Worm (Caenorhabditis elegans) whole organism, L4 larva: Measurements from ENCODE around the gene F13E6.1.

Source experiments
- aha-1 ChIP-seq: fragments of 150-350 bp; peaks from one replicate; lab custom pipeline; 2014; ENCODE audit warnings: missing biosample characterization, missing genetic modification characterization
- ceh-20 ChIP-seq: fragments of 200-800 bp; sonication (Bioruptor generic); IDR thresholded peaks from 2 replicates; pipeline ENCODE4 v1.3.6; 2022; ENCODE audit warnings: missing genetic modification reagents, missing genetic modification characterization, missing compliant biosample characterization
- dmd-9 ChIP-seq: fragments of 200-800 bp; sonication (Bioruptor generic); IDR thresholded peaks from 2 replicates; pipeline ENCODE4 v1.3.6; 2022; ENCODE audit warnings: missing genetic modification reagents, missing genetic modification characterization, missing compliant biosample characterization
- fkh-10 ChIP-seq: fragments of 150-350 bp; optimal IDR thresholded peaks from 2 replicates; lab custom pipeline; 2014; ENCODE audit warnings: missing biosample characterization, missing genetic modification reagents, missing genetic modification characterization
- fos-1 ChIP-seq: fragments of 150-350 bp; optimal IDR thresholded peaks from 2 replicates; lab custom pipeline; 2014; ENCODE audit warnings: missing biosample characterization, missing genetic modification characterization
- jun-1 ChIP-seq: fragments of 150-350 bp; optimal IDR thresholded peaks from 2 replicates; lab custom pipeline; 2014; ENCODE audit warnings: missing biosample characterization, missing genetic modification reagents, missing genetic modification characterization
- lsy-2 ChIP-seq, 2 experiments: fragments of 150-350 bp in 1 of 2; sonication (generic microtip) in 1 of 2; optimal IDR thresholded peaks; 2 replicates each; lab custom pipeline; 2014 to 2017; ENCODE audit warnings: missing biosample characterization in 2 of 2, missing genetic modification characterization in 2 of 2
- nhr-10 ChIP-seq: fragments of 150-350 bp; optimal IDR thresholded peaks from 2 replicates; lab custom pipeline; 2014; ENCODE audit warnings: missing biosample characterization, missing genetic modification characterization
- nhr-25 ChIP-seq: sonication (generic microtip); optimal IDR thresholded peaks from 2 replicates; lab custom pipeline; 2017; ENCODE audit warnings: missing genetic modification characterization, mild to moderate bottlenecking, missing compliant biosample characterization, antibody characterized with exemption, moderate library complexity, borderline replicate concordance; ENCODE audit not compliant: insufficient read depth
- nhr-28 ChIP-seq: fragments of 150-350 bp; optimal IDR thresholded peaks from 2 replicates; lab custom pipeline; 2014; ENCODE audit warnings: missing biosample characterization, missing genetic modification characterization
- skn-1 ChIP-seq: fragments of 150-350 bp; optimal IDR thresholded peaks from 2 replicates; lab custom pipeline; 2014; ENCODE audit warnings: missing biosample characterization, missing genetic modification characterization
- snpc-4 ChIP-seq: fragments of 150-350 bp; optimal IDR thresholded peaks from 2 replicates; lab custom pipeline; 2014; ENCODE audit warnings: missing biosample characterization, missing genetic modification characterization
- spr-1 ChIP-seq: sonication (generic microtip); optimal IDR thresholded peaks from 2 replicates; lab custom pipeline; 2016; ENCODE audit warnings: mild to moderate bottlenecking, missing genetic modification characterization, missing compliant biosample characterization
- zfp-3 ChIP-seq: fragments of 200-800 bp; sonication (Bioruptor generic); conservative IDR thresholded peaks from 2 replicates; pipeline ENCODE4 v1.3.6; 2022; ENCODE audit warnings: missing genetic modification reagents, missing genetic modification characterization, missing compliant biosample characterization

ce11 chrX:10677009-10677408 is at the start of gene F13E6.1:
- TF ChIP-seq dmd-9 (no peak), nhr-10 (tag; lab: Kevin White, UChicago) (no peak), nhr-28 (tag; lab: Kevin White, UChicago) (no peak), aha-1 (tag; lab: Kevin White, UChicago) (peak; percentile 50), spr-1 (tag; lab: Kevin White, UChicago) (no peak), fos-1 (tag; lab: Kevin White, UChicago) (no peak), skn-1 (tag; lab: Kevin White, UChicago) (no peak), jun-1 (tag; lab: Kevin White, UChicago) (no peak), zfp-3 (GFP tag; lab: Robert Waterston, UW) (no peak), nhr-25 (tag; lab: Kevin White, UChicago) (no peak), snpc-4 (tag; lab: Kevin White, UChicago) (no peak), fkh-10 (no peak), lsy-2 (tag; optimal IDR thresholded peaks at IDR 0.05; lab: Kevin White, UChicago) (no peak), ceh-20 (GFP tag; lab: Robert Waterston, UW) (no peak)
